Fruit fly (Drosophila melanogaster) whole organism, wandering third instar larva: ENCODE measurements around the gene Nepl7.

Experiments
- Abd-B ChIP-seq: fragments of >200 bp; optimal IDR thresholded peaks from 2 replicates; lab custom pipeline; 2017; ENCODE audit warnings: missing biosample characterization, missing genetic modification characterization
- CG32264 ChIP-seq: fragments of 200-800 bp; sonication (Bioruptor generic); optimal IDR thresholded peaks from 2 replicates; lab custom pipeline; 2016; ENCODE audit warnings: missing biosample characterization, missing genetic modification characterization
- CG9705 ChIP-seq: fragments of 200-800 bp; sonication (Bioruptor generic); optimal IDR thresholded peaks from 2 replicates; lab custom pipeline; 2018; ENCODE audit warnings: missing biosample characterization, mild to moderate bottlenecking, missing genetic modification characterization
- CrebA ChIP-seq: fragments of 200-800 bp; sonication (Bioruptor generic); optimal IDR thresholded peaks from 2 replicates; lab custom pipeline; 2016; ENCODE audit warnings: missing biosample characterization, mild to moderate bottlenecking, missing genetic modification characterization, borderline replicate concordance
- Dfd ChIP-seq: fragments of >200 bp; optimal IDR thresholded peaks from 2 replicates; lab custom pipeline; 2017; ENCODE audit warnings: missing biosample characterization, missing genetic modification characterization
- Dif ChIP-seq: fragments of 200-275, 200-300 bp; sonication (Bioruptor generic); optimal IDR thresholded peaks from 2 replicates; lab custom pipeline; 2018; ENCODE audit warnings: missing biosample characterization, missing genetic modification characterization; ENCODE audit not compliant: partially characterized antibody
- GATAd ChIP-seq: sonication (Bioruptor generic); optimal IDR thresholded peaks from 2 replicates; lab custom pipeline; 2016; ENCODE audit warnings: missing biosample characterization, missing genetic modification characterization
- HLH106 ChIP-seq: fragments of 200-800 bp; optimal IDR thresholded peaks from 3 replicates; lab custom pipeline; 2019; ENCODE audit warnings: missing biosample characterization, mild to moderate bottlenecking, missing genetic modification characterization, moderate library complexity
- Hnf4 ChIP-seq: fragments of 200-800 bp; sonication (Bioruptor generic); optimal IDR thresholded peaks from 2 replicates; lab custom pipeline; 2016; ENCODE audit warnings: missing biosample characterization, mild to moderate bottlenecking, missing genetic modification characterization
- Hr78 ChIP-seq: fragments of >200 bp; optimal IDR thresholded peaks from 2 replicates; lab custom pipeline; 2017; ENCODE audit warnings: missing biosample characterization, missing genetic modification characterization
- Hr83 ChIP-seq: fragments of 200-300 bp; sonication (Bioruptor generic); optimal IDR thresholded peaks from 2 replicates; lab custom pipeline; 2016; ENCODE audit warnings: missing biosample characterization, mild to moderate bottlenecking, missing genetic modification characterization, moderate library complexity; ENCODE audit not compliant: poor library complexity, severe bottlenecking
- Jra ChIP-seq: sonication (Bioruptor generic); optimal IDR thresholded peaks from 2 replicates; lab custom pipeline; 2016; ENCODE audit warnings: missing biosample characterization, missing genetic modification characterization
- Mio ChIP-seq: sonication (Bioruptor generic); optimal IDR thresholded peaks from 2 replicates; lab custom pipeline; 2016; ENCODE audit warnings: missing biosample characterization, missing genetic modification characterization
- Myc ChIP-seq: fragments of >200 bp; optimal IDR thresholded peaks from 2 replicates; lab custom pipeline; 2017
- N ChIP-seq: fragments of >200 bp; optimal IDR thresholded peaks from 2 replicates; lab custom pipeline; 2018; ENCODE audit warnings: missing biosample characterization, missing external identifiers, missing genetic modification characterization
- OdsH ChIP-seq: fragments of 200-800 bp; sonication (Bioruptor generic); optimal IDR thresholded peaks from 2 replicates; lab custom pipeline; 2016; ENCODE audit warnings: missing biosample characterization, mild to moderate bottlenecking, missing genetic modification characterization
- Rel ChIP-seq, 2 experiments: fragments of 200-800 bp; sonication (Bioruptor generic) in 1 of 2; optimal IDR thresholded peaks; 2 replicates in 1 of 2; 3 replicates in 1 of 2; lab custom pipeline; 2016 to 2019; ENCODE audit warnings: mild to moderate bottlenecking in 2 of 2, missing biosample characterization in 2 of 2, missing genetic modification characterization in 2 of 2, moderate library complexity in 1 of 2
- Vsx2 ChIP-seq: fragments of 200-300, 225-300 bp; sonication (Bioruptor generic); optimal IDR thresholded peaks from 2 replicates; lab custom pipeline; 2018; ENCODE audit warnings: missing biosample characterization, missing genetic modification characterization; ENCODE audit not compliant: partially characterized antibody
- br ChIP-seq: fragments of 200-800 bp; sonication (Bioruptor generic); optimal IDR thresholded peaks from 2 replicates; lab custom pipeline; 2016; ENCODE audit warnings: missing biosample characterization, missing genetic modification characterization
- brk ChIP-seq: fragments of 200-800 bp; sonication (Bioruptor generic); optimal IDR thresholded peaks from 2 replicates; lab custom pipeline; 2016; ENCODE audit warnings: missing biosample characterization, mild to moderate bottlenecking, missing genetic modification characterization
- dl ChIP-seq, 2 experiments: fragments of 175-275, 200-275 bp in 1 of 2; fragments of 200-275 bp in 1 of 2; sonication (Bioruptor generic); optimal IDR thresholded peaks; lab custom pipeline; 2018; ENCODE audit warnings: mild to moderate bottlenecking in 2 of 2, missing biosample characterization in 2 of 2, missing genetic modification characterization in 2 of 2, moderate library complexity in 2 of 2; ENCODE audit not compliant: partially characterized antibody in 2 of 2, insufficient read depth in 1 of 2
- dmrt93B ChIP-seq: fragments of 200-800 bp; sonication (Bioruptor generic); optimal IDR thresholded peaks from 2 replicates; lab custom pipeline; 2018; ENCODE audit warnings: missing biosample characterization, mild to moderate bottlenecking, missing genetic modification characterization
- ey ChIP-seq: fragments of 200-800 bp; sonication (Bioruptor generic); optimal IDR thresholded peaks from 2 replicates; lab custom pipeline; 2016; ENCODE audit warnings: missing biosample characterization, missing genetic modification characterization
- foxo ChIP-seq, 2 experiments: fragments of 200-800 bp; sonication (Bioruptor generic); optimal IDR thresholded peaks; 2 replicates in 1 of 2; 3 replicates in 1 of 2; lab custom pipeline; 2016 to 2017; ENCODE audit warnings: missing biosample characterization in 2 of 2, missing genetic modification characterization in 2 of 2
- h ChIP-seq: fragments of 200-800 bp; sonication (Bioruptor generic); optimal IDR thresholded peaks from 3 replicates; lab custom pipeline; 2016; ENCODE audit warnings: missing biosample characterization, mild to moderate bottlenecking, missing genetic modification characterization
- jim ChIP-seq: fragments of 175-275, 200-325 bp; sonication (Bioruptor generic); optimal IDR thresholded peaks from 2 replicates; lab custom pipeline; 2016; ENCODE audit warnings: missing biosample characterization, mild to moderate bottlenecking, missing genetic modification characterization
- pan ChIP-seq: fragments of >200 bp; optimal IDR thresholded peaks from 2 replicates; lab custom pipeline; 2017
- psq ChIP-seq: fragments of 200-800 bp; sonication (Bioruptor generic); optimal IDR thresholded peaks from 3 replicates; lab custom pipeline; 2017; ENCODE audit warnings: missing biosample characterization, mild to moderate bottlenecking, missing genetic modification characterization, moderate library complexity
- rgr ChIP-seq: fragments of 200-800 bp; sonication (Bioruptor generic); optimal IDR thresholded peaks from 3 replicates; lab custom pipeline; 2016; ENCODE audit warnings: missing biosample characterization, mild to moderate bottlenecking, missing genetic modification characterization
- sage ChIP-seq: fragments of 200-800 bp; sonication (Bioruptor generic); optimal IDR thresholded peaks from 2 replicates; lab custom pipeline; 2016; ENCODE audit warnings: missing biosample characterization, mild to moderate bottlenecking, missing genetic modification characterization
- sv ChIP-seq: fragments of 200-800 bp; sonication (Bioruptor generic); optimal IDR thresholded peaks from 3 replicates; lab custom pipeline; 2016; ENCODE audit warnings: missing biosample characterization, missing genetic modification characterization
- tai ChIP-seq: sonication (Bioruptor generic); optimal IDR thresholded peaks from 2 replicates; lab custom pipeline; 2016; ENCODE audit warnings: missing biosample characterization, missing genetic modification characterization
- usp ChIP-seq: fragments of >200 bp; optimal IDR thresholded peaks from 2 replicates; lab custom pipeline; 2017; ENCODE audit warnings: missing biosample characterization, missing genetic modification characterization
- woc ChIP-seq: sonication (Bioruptor generic); optimal IDR thresholded peaks from 2 replicates; lab custom pipeline; 2016; ENCODE audit warnings: missing biosample characterization, mild to moderate bottlenecking, missing genetic modification characterization

Nepl7 gene

dm6 chr2L:12669614-12670013 lies at the start of gene Nepl7:
TSS of gene Nepl7 (minus strand) at chr2L:12669714.
- TF ChIP-seq Abd-B (no peak), foxo (GFP tag; optimal IDR thresholded peaks at IDR 0.05; lab: Kevin White, UChicago) (no peak)

dm6 chr2L:12718437-12719376 lies 49.2 kb upstream of the Nepl7 start, which contains the start of gene MRP:
TSS of gene MRP (plus strand) at chr2L:12719045.
- TF ChIP-seq CG32264 (no peak), Rel (GFP tag; optimal IDR thresholded peaks at IDR 0.05; lab: Kevin White, UChicago) (no peak), Rel (tag; optimal IDR thresholded peaks at IDR 0.05; lab: Kevin White, UChicago) (peak; percentile 47)

dm6 chr2L:12712852-12713251 lies 43.3 kb upstream of the Nepl7 start, which contains the start of gene CG5787:
TSS of gene CG5787 (minus strand) at chr2L:12712952.
- no peak for TF ChIP-seq CG9705
- TF ChIP-seq, all 38 proteins: peak for 0

DNA sequence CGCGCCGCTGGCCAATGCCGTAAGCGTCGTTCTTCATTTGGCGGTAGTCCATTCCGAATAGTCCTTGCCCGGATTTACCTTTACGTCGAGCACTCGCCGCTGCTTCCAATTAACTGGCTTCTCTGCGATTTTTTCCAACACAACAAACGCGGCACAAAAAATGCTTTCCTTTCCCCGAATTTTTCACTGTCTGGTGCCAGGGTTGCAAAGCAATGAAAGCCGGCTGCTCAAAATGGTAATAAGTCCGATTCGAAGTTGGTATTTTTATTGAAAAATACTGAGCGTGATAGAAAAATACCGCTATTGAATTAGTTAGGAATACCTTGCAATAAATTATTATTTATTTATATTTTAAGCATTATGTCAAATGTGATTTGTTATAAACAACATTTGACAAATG lies 42.7 kb upstream of the Nepl7 start:
- TF ChIP-seq dmrt93B (GFP tag; lab: Kevin White, UChicago), result no peak
- TF ChIP-seq Hnf4 (GFP tag; lab: Kevin White, UChicago), result no peak
- no peak for TF ChIP-seq usp
- no peak for TF ChIP-seq OdsH (GFP tag; lab: Kevin White, UChicago)
- no peak for TF ChIP-seq Mio (GFP tag; lab: Kevin White, UChicago)
- TF ChIP-seq pan (lab: Kevin White, UChicago), result no peak
- no peak for TF ChIP-seq Hr83 (GFP tag; lab: Kevin White, UChicago)
- TF ChIP-seq br (GFP tag; lab: Kevin White, UChicago), result no peak
- no peak for TF ChIP-seq N (GFP tag; lab: Kevin White, UChicago)
- no peak for TF ChIP-seq jim (GFP tag; lab: Kevin White, UChicago)
- TF ChIP-seq Dif (GFP tag; lab: Kevin White, UChicago), result no peak
- TF ChIP-seq Dfd (GFP tag; lab: Kevin White, UChicago), result no peak
- TF ChIP-seq foxo (GFP tag; optimal IDR thresholded peaks at IDR 0.05; lab: Kevin White, UChicago), result no peak
- TF ChIP-seq woc (GFP tag; lab: Kevin White, UChicago), result no peak

DNA sequence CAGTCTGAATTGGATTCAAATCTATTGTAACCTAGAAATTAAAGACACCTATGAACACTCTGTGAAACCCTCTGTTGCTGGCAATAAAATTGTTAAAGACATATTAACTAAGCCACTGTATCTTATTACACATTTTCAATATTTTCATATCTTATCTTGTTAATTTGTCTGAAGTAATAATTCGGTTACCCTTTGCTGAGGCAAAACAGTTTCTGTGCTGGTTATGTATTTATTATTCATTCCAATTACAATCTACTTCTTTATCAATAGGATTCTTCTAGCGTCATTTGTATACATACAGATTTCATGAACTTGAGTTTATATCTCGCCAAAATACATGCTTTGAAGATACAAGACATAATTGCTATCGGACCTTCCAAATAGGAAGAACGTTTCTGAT lies 39.1 kb upstream of the Nepl7 start:
- TF ChIP-seq CrebA (GFP tag; lab: Kevin White, UChicago) (no peak), foxo (GFP tag; optimal IDR thresholded peaks at IDR 0.05; lab: Kevin White, UChicago) (no peak)

dm6 chr2L:12707540-12707939 lies 38.0 kb upstream of the Nepl7 start, which contains the start of the genes CG6180 and CG15484:
TSS of gene CG6180 (plus strand) at chr2L:12707661.
TSS of gene CG15484 (minus strand) at chr2L:12707711.
- TF ChIP-seq usp, result no peak
- no peak for TF ChIP-seq tai (GFP tag; lab: Kevin White, UChicago)
- TF ChIP-seq HLH106 (tag; lab: Kevin White, UChicago), result no peak
- TF ChIP-seq Jra (GFP tag; lab: Kevin White, UChicago), result no peak
- no peak for TF ChIP-seq h (GFP tag; lab: Kevin White, UChicago)
- TF ChIP-seq CG9705, result peak; percentile 8
- TF ChIP-seq br (GFP tag; lab: Kevin White, UChicago), result no peak
- no peak for TF ChIP-seq N (GFP tag; lab: Kevin White, UChicago)
- TF ChIP-seq ey, result no peak
- TF ChIP-seq Hr78 (GFP tag; lab: Kevin White, UChicago), result no peak
- TF ChIP-seq foxo (GFP tag; optimal IDR thresholded peaks at IDR 0.05; lab: Kevin White, UChicago), result no peak
- TF ChIP-seq Abd-B, result no peak
- no peak for TF ChIP-seq Vsx2
- TF ChIP-seq Rel (GFP tag; optimal IDR thresholded peaks at IDR 0.05; lab: Kevin White, UChicago), result no peak
- TF ChIP-seq Rel (tag; optimal IDR thresholded peaks at IDR 0.05; lab: Kevin White, UChicago), result peak; percentile 56
- TF ChIP-seq rgr (GFP tag; lab: Kevin White, UChicago), result peak; percentile 46
- no peak for TF ChIP-seq dmrt93B (GFP tag; lab: Kevin White, UChicago)
- no peak for TF ChIP-seq psq
- TF ChIP-seq sage (GFP tag; lab: Kevin White, UChicago), result no peak
- TF ChIP-seq Hr83 (GFP tag; lab: Kevin White, UChicago), result no peak
- no peak for TF ChIP-seq GATAd (GFP tag; lab: Kevin White, UChicago)
- no peak for TF ChIP-seq brk (GFP tag; lab: Kevin White, UChicago)
- TF ChIP-seq Hnf4 (GFP tag; lab: Kevin White, UChicago), result no peak
- TF ChIP-seq woc (GFP tag; lab: Kevin White, UChicago), result no peak
- TF ChIP-seq Dfd (GFP tag; lab: Kevin White, UChicago), result no peak
- TF ChIP-seq sv, result no peak
- TF ChIP-seq dl (GFP tag; optimal IDR thresholded peaks at IDR 0.05; lab: Kevin White, UChicago; ENCODE audit: insufficient read depth in 1 of 2, partially characterized antibody in 2 of 2), result no peak
- no peak for TF ChIP-seq CrebA (GFP tag; lab: Kevin White, UChicago)
- TF ChIP-seq jim (GFP tag; lab: Kevin White, UChicago), result no peak
- TF ChIP-seq Myc (lab: Kevin White, UChicago), result peak; percentile 41
- no peak for TF ChIP-seq pan (lab: Kevin White, UChicago)
- no peak for TF ChIP-seq OdsH (GFP tag; lab: Kevin White, UChicago)
- TF ChIP-seq Dif (GFP tag; lab: Kevin White, UChicago), result no peak
- no peak for TF ChIP-seq Mio (GFP tag; lab: Kevin White, UChicago)
